Worm (Caenorhabditis elegans): ENCODE measurements around the gene ifas-3.

DNA sequence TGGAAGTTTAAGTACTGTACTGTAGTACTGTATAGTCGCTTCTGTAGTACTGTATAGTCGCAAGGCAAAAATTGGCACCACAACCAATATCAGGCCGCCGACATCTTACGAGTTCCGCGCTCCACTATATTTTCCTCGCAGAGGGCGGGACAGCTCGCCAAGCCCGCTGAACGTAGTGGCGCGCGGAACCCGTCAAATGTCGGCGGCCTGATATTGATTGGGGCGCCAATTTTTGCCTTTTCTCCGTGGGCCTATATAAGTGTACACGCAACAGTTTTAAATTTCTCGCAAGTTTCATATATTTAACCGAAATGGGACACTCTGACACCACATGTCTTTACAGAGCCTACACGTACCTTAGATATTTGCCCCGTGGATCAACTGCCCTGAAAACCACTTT, 693 bp downstream of the ifas-3 start:
- no peak for TF ChIP-seq unc-39 (tag; optimal IDR thresholded peaks at IDR 0.05)
- no peak for TF ChIP-seq gei-8 (GFP tag; optimal IDR thresholded peaks at IDR 0.05)
- TF ChIP-seq nhr-76 (tag; optimal IDR thresholded peaks at IDR 0.05), result no peak
- TF ChIP-seq saeg-2 (GFP tag; IDR thresholded peaks at IDR 0.05), result no peak
- no peak for TF ChIP-seq Y5F2A.4 (GFP tag; optimal IDR thresholded peaks at IDR 0.05)
- no peak for TF ChIP-seq lin-29 (GFP tag; IDR thresholded peaks at IDR 0.05)
- TF ChIP-seq ama-1 (optimal IDR thresholded peaks at IDR 0.05), result no peak
- TF ChIP-seq ztf-11 (tag; optimal IDR thresholded peaks at IDR 0.05), result no peak
- no peak for TF ChIP-seq T26A8.4 (GFP tag; IDR thresholded peaks at IDR 0.05)

Measured in whole organism, L4 larva.